Fruit fly (Drosophila melanogaster) whole organism, embryonic: ENCODE measurements around the gene TotB.

Source experiments
- CG16779 ChIP-seq: fragments of 200-800 bp; sonication (Bioruptor generic); IDR thresholded peaks from 2 replicates; pipeline ENCODE4 v1.3.6; 2022; ENCODE audit warnings: missing biosample characterization, missing genetic modification characterization
- CG7745 ChIP-seq: fragments of 200-800 bp; sonication (Bioruptor generic); optimal IDR thresholded peaks from 2 replicates; lab custom pipeline; 2018; ENCODE audit warnings: missing biosample characterization, mild to moderate bottlenecking, missing genetic modification characterization, moderate library complexity
- CHES-1-like ChIP-seq: fragments of 200-800 bp; sonication (Bioruptor generic); optimal IDR thresholded peaks from 2 replicates; lab custom pipeline; 2016; ENCODE audit warnings: missing biosample characterization, missing genetic modification characterization
- ERR ChIP-seq: fragments of 200-800 bp; sonication (Bioruptor generic); optimal IDR thresholded peaks from 2 replicates; lab custom pipeline; 2016; ENCODE audit warnings: missing biosample characterization, missing genetic modification characterization
- NFAT ChIP-seq: fragments of 200-800 bp; sonication (Bioruptor generic); IDR thresholded peaks from 2 replicates; pipeline ENCODE4 v1.3.6; 2022; ENCODE audit warnings: missing biosample characterization, missing genetic modification characterization
- Trl ChIP-seq, 3 experiments: fragments of >200 bp in 2 of 3; fragments of 200-800 bp in 1 of 3; sonication (Bioruptor generic) in 1 of 3; optimal IDR thresholded peaks; 2 replicates in 1 of 3; 3 replicates in 2 of 3; lab custom pipeline; 2016 to 2017; ENCODE audit warnings: missing biosample characterization in 1 of 3, missing genetic modification characterization in 1 of 3
- ap ChIP-seq: fragments of 200-800 bp; sonication (Bioruptor generic); IDR thresholded peaks from 2 replicates; pipeline ENCODE4 v1.3.6; 2022; ENCODE audit warnings: missing biosample characterization, missing genetic modification characterization
- ewg ChIP-seq: fragments of 200-800 bp; sonication (Bioruptor generic); optimal IDR thresholded peaks from 3 replicates; lab custom pipeline; 2017; ENCODE audit warnings: mild to moderate bottlenecking, missing biosample characterization, missing genetic modification reagents, missing genetic modification characterization
- ken ChIP-seq: fragments of 200-800 bp; sonication (Bioruptor generic); IDR thresholded peaks from 3 replicates; pipeline ENCODE4 v1.3.6; 2022; ENCODE audit warnings: missing biosample characterization, missing genetic modification characterization
- usp ChIP-seq: fragments of >200 bp; optimal IDR thresholded peaks from 2 replicates; lab custom pipeline; 2017; ENCODE audit warnings: missing biosample characterization, missing genetic modification characterization
- yki ChIP-seq: fragments of >200 bp; optimal IDR thresholded peaks from 3 replicates; lab custom pipeline; 2018

- TF ChIP-seq ap (GFP tag; lab: Robert Waterston, UW), result no peak
- TF ChIP-seq ewg (GFP tag; lab: Kevin White, UChicago), result no peak
- no peak for TF ChIP-seq Trl (optimal IDR thresholded peaks at IDR 0.05; lab: Kevin White, UChicago)
- no peak for TF ChIP-seq Trl (GFP tag; optimal IDR thresholded peaks at IDR 0.05; lab: Kevin White, UChicago)
- TF ChIP-seq yki (lab: Kevin White, UChicago), result no peak
- no peak for TF ChIP-seq CG7745 (tag; lab: Kevin White, UChicago)
- no peak for TF ChIP-seq ERR
- TF ChIP-seq usp, result no peak
- no peak for TF ChIP-seq NFAT
- TF ChIP-seq ken (GFP tag; lab: Robert Waterston, UW), result no peak
- TF ChIP-seq CG16779 (GFP tag; lab: Robert Waterston, UW), result no peak
- TF ChIP-seq CHES-1-like, result no peak
Measured at dm6 chr3R:20891495-20891894, 17.8 kb downstream of the TotB start.
